Fruit fly (Drosophila melanogaster) whole organism, adult: Measurements from ENCODE around the gene CG43115.

Experiments
- CG11617 ChIP-seq: fragments of 200-800 bp; sonication (Bioruptor generic); optimal IDR thresholded peaks from 2 replicates; lab custom pipeline; 2017; ENCODE audit warnings: mild to moderate bottlenecking, missing biosample characterization, missing genetic modification reagents, missing genetic modification characterization
- CG14711 ChIP-seq: fragments of 200-800 bp; sonication (Bioruptor generic); optimal IDR thresholded peaks from 2 replicates; lab custom pipeline; 2018; ENCODE audit warnings: missing biosample characterization, mild to moderate bottlenecking, missing genetic modification characterization, moderate library complexity
- CG1620 ChIP-seq: fragments of 200-800 bp; sonication (Bioruptor generic); optimal IDR thresholded peaks from 2 replicates; lab custom pipeline; 2016; ENCODE audit warnings: missing biosample characterization, missing genetic modification characterization
- CG33017 ChIP-seq: fragments of 200-800 bp; sonication (Bioruptor generic); optimal IDR thresholded peaks from 2 replicates; lab custom pipeline; 2018; ENCODE audit warnings: missing biosample characterization, mild to moderate bottlenecking, missing genetic modification characterization, moderate library complexity
- CG5204 ChIP-seq: fragments of 200-800 bp; sonication (Bioruptor generic); optimal IDR thresholded peaks from 2 replicates; lab custom pipeline; 2016; ENCODE audit warnings: missing biosample characterization, missing genetic modification characterization
- CG7045 ChIP-seq: fragments of 200-800 bp; sonication (Bioruptor generic); optimal IDR thresholded peaks from 2 replicates; lab custom pipeline; 2017; ENCODE audit warnings: missing biosample characterization, mild to moderate bottlenecking, missing genetic modification characterization
- cnc ChIP-seq, 2 experiments: fragments of >200 bp; optimal IDR thresholded peaks; 2 replicates each; lab custom pipeline; 2017
- kay ChIP-seq: fragments of 200-800 bp; sonication (Bioruptor generic); peaks from one replicate; lab custom pipeline; 2016; ENCODE audit warnings: missing biosample characterization, missing genetic modification characterization, borderline replicate concordance
- ovo ChIP-seq: fragments of 200-800 bp; sonication (Bioruptor generic); optimal IDR thresholded peaks from 2 replicates; lab custom pipeline; 2016; ENCODE audit warnings: missing biosample characterization, missing genetic modification characterization
- pad ChIP-seq: fragments of 200-800 bp; sonication (Bioruptor generic); optimal IDR thresholded peaks from 3 replicates; lab custom pipeline; 2017; ENCODE audit warnings: missing biosample characterization, missing genetic modification characterization, mild to moderate bottlenecking, moderate library complexity, missing genetic modification reagents
- tj ChIP-seq: fragments of 200-800 bp; sonication (Bioruptor generic); optimal IDR thresholded peaks from 3 replicates; lab custom pipeline; 2017; ENCODE audit warnings: missing biosample characterization, mild to moderate bottlenecking, missing genetic modification characterization, moderate library complexity

dm6 chrX:6062160-6062559 lies 4.1 kb downstream of the CG43115 start:
- TF ChIP-seq CG33017 (tag; lab: Kevin White, UChicago), result no peak
- TF ChIP-seq cnc (optimal IDR thresholded peaks at IDR 0.05; lab: Kevin White, UChicago), result no peak
- TF ChIP-seq tj, result no peak
- no peak for TF ChIP-seq CG11617 (GFP tag; lab: Kevin White, UChicago)
- TF ChIP-seq CG7045 (GFP tag; lab: Kevin White, UChicago), result no peak
- no peak for TF ChIP-seq CG1620 (GFP tag; lab: Kevin White, UChicago)
- no peak for TF ChIP-seq ovo (GFP tag; lab: Kevin White, UChicago)
- TF ChIP-seq kay, result no peak
- no peak for TF ChIP-seq CG5204 (GFP tag; lab: Kevin White, UChicago)
- no peak for TF ChIP-seq pad (GFP tag; lab: Kevin White, UChicago)
- no peak for TF ChIP-seq CG14711 (tag; lab: Kevin White, UChicago)
